Fruit fly (Drosophila melanogaster) whole organism, embryonic: Measurements from ENCODE around the gene Spn38F.

Experiments used
- Bdp1 ChIP-seq: fragments of 200-800 bp; sonication (Bioruptor generic); optimal IDR thresholded peaks from 3 replicates; lab custom pipeline; 2016; ENCODE audit warnings: missing biosample characterization, missing genetic modification characterization
- Blimp-1 ChIP-seq: fragments of 200-800 bp; sonication (Bioruptor generic); optimal IDR thresholded peaks from 3 replicates; lab custom pipeline; 2018; ENCODE audit warnings: missing biosample characterization, missing genetic modification characterization, mild to moderate bottlenecking, moderate library complexity, missing genetic modification reagents
- CG11456 ChIP-seq: fragments of 200-800 bp; sonication (Bioruptor generic); IDR thresholded peaks from 3 replicates; pipeline ENCODE4 v1.3.6; 2022; ENCODE audit warnings: missing biosample characterization, missing genetic modification characterization
- CG11504 ChIP-seq: fragments of 200-800 bp; sonication (Bioruptor generic); optimal IDR thresholded peaks from 3 replicates; lab custom pipeline; 2019; ENCODE audit warnings: missing biosample characterization, mild to moderate bottlenecking, missing genetic modification characterization, moderate library complexity
- CG11695 ChIP-seq: fragments of 200-800 bp; sonication (Bioruptor generic); IDR thresholded peaks from 3 replicates; pipeline ENCODE4 v1.3.6; 2022; ENCODE audit warnings: missing biosample characterization, missing genetic modification characterization
- CG14667 ChIP-seq: fragments of 200-800 bp; sonication (Bioruptor generic); IDR thresholded peaks from 2 replicates; pipeline ENCODE4 v1.3.6; 2022; ENCODE audit warnings: missing biosample characterization, missing genetic modification characterization
- CG15514 ChIP-seq: fragments of 200-800 bp; sonication (Bioruptor generic); optimal IDR thresholded peaks from 3 replicates; lab custom pipeline; 2017; ENCODE audit warnings: missing biosample characterization, missing genetic modification characterization, mild to moderate bottlenecking, moderate library complexity, missing genetic modification reagents
- CG1602 ChIP-seq: fragments of 200-800 bp; sonication (Bioruptor generic); optimal IDR thresholded peaks from 3 replicates; lab custom pipeline; 2016; ENCODE audit warnings: missing biosample characterization, missing genetic modification characterization
- CG17359 ChIP-seq: fragments of 200-800 bp; sonication (Bioruptor generic); optimal IDR thresholded peaks from 3 replicates; lab custom pipeline; 2018; ENCODE audit warnings: missing biosample characterization, mild to moderate bottlenecking, missing genetic modification characterization, moderate library complexity
- CG2116 ChIP-seq: fragments of 200-800 bp; sonication (Bioruptor generic); optimal IDR thresholded peaks from 3 replicates; lab custom pipeline; 2018; ENCODE audit warnings: missing biosample characterization, mild to moderate bottlenecking, missing genetic modification characterization
- CG2712 ChIP-seq: fragments of 200-800 bp; optimal IDR thresholded peaks from 3 replicates; lab custom pipeline; 2019; ENCODE audit warnings: missing biosample characterization, mild to moderate bottlenecking, missing genetic modification characterization, moderate library complexity
- CG31388 ChIP-seq: fragments of 200-800 bp; sonication (Bioruptor generic); optimal IDR thresholded peaks from 2 replicates; lab custom pipeline; 2016; ENCODE audit warnings: missing biosample characterization, missing genetic modification characterization
- CG34376 ChIP-seq: fragments of 200-800 bp; sonication (Bioruptor generic); optimal IDR thresholded peaks from 2 replicates; lab custom pipeline; 2018; ENCODE audit warnings: missing biosample characterization, mild to moderate bottlenecking, missing genetic modification characterization
- CG4404 ChIP-seq: fragments of 200-800 bp; sonication (Bioruptor generic); IDR thresholded peaks from 2 replicates; pipeline ENCODE4 v1.3.6; 2022; ENCODE audit warnings: missing biosample characterization, missing genetic modification characterization
- CG6272 ChIP-seq: fragments of 200-800 bp; sonication (Bioruptor generic); IDR thresholded peaks from 2 replicates; pipeline ENCODE4 v1.3.6; 2022; ENCODE audit warnings: missing biosample characterization, missing genetic modification characterization
- CG6854 ChIP-seq: fragments of 200-800 bp; sonication (Bioruptor generic); optimal IDR thresholded peaks from 3 replicates; lab custom pipeline; 2017; ENCODE audit warnings: missing biosample characterization, mild to moderate bottlenecking, missing genetic modification characterization
- CG7928 ChIP-seq: fragments of 200-800 bp; sonication (Bioruptor generic); optimal IDR thresholded peaks from 2 replicates; lab custom pipeline; 2017; ENCODE audit warnings: missing biosample characterization, mild to moderate bottlenecking, missing genetic modification characterization
- CG7963 ChIP-seq: fragments of 200-800 bp; sonication (Bioruptor generic); IDR thresholded peaks from 3 replicates; pipeline ENCODE4 v1.3.6; 2022; ENCODE audit warnings: missing biosample characterization, missing genetic modification characterization; ENCODE audit not compliant: partially characterized antibody
- CG7987 ChIP-seq: fragments of 200-800 bp; sonication (Bioruptor generic); optimal IDR thresholded peaks from 2 replicates; lab custom pipeline; 2018; ENCODE audit warnings: missing biosample characterization, mild to moderate bottlenecking, missing genetic modification characterization, moderate library complexity
- CG8359 ChIP-seq: fragments of 200-800 bp; sonication (Bioruptor generic); optimal IDR thresholded peaks from 2 replicates; lab custom pipeline; 2017; ENCODE audit warnings: missing biosample characterization, mild to moderate bottlenecking, missing genetic modification characterization, borderline replicate concordance
- CTCF ChIP-seq: fragments of 200-800 bp; sonication (Bioruptor generic); optimal IDR thresholded peaks from 2 replicates; lab custom pipeline; 2017; ENCODE audit warnings: missing biosample characterization, mild to moderate bottlenecking, missing genetic modification characterization, moderate library complexity
- E2f2 ChIP-seq: fragments of 200-800 bp; sonication (Bioruptor generic); IDR thresholded peaks from 2 replicates; pipeline ENCODE4 v1.3.6; 2022; ENCODE audit warnings: missing biosample characterization, missing genetic modification characterization
- Fer1 ChIP-seq: fragments of 200-800 bp; sonication (Bioruptor generic); optimal IDR thresholded peaks from 2 replicates; lab custom pipeline; 2017; ENCODE audit warnings: missing biosample characterization, mild to moderate bottlenecking, missing genetic modification characterization
- Gsc ChIP-seq: fragments of 200-800 bp; sonication (Bioruptor generic); IDR thresholded peaks from 2 replicates; pipeline ENCODE4 v1.3.6; 2022; ENCODE audit warnings: missing biosample characterization, missing genetic modification characterization
- HLH3B ChIP-seq: fragments of 200-800 bp; sonication (Bioruptor generic); IDR thresholded peaks from 2 replicates; pipeline ENCODE4 v1.3.6; 2022; ENCODE audit warnings: missing biosample characterization, missing genetic modification characterization
- Hand ChIP-seq: fragments of 200-800 bp; sonication (Bioruptor generic); optimal IDR thresholded peaks from 2 replicates; lab custom pipeline; 2017; ENCODE audit warnings: mild to moderate bottlenecking, missing biosample characterization, missing genetic modification reagents, missing genetic modification characterization
- Hsf ChIP-seq: fragments of 200-800 bp; sonication (Bioruptor generic); optimal IDR thresholded peaks from 3 replicates; lab custom pipeline; 2016; ENCODE audit warnings: missing biosample characterization, missing genetic modification characterization
- Lpt ChIP-seq: fragments of >200 bp; optimal IDR thresholded peaks from 2 replicates; lab custom pipeline; 2018; ENCODE audit warnings: missing biosample characterization, missing genetic modification characterization
- NC2β ChIP-seq: fragments of 200-800 bp; sonication (Bioruptor generic); optimal IDR thresholded peaks from 2 replicates; lab custom pipeline; 2016; ENCODE audit warnings: missing biosample characterization, missing genetic modification characterization
- NfI ChIP-seq: fragments of 200-800 bp; sonication (Bioruptor generic); optimal IDR thresholded peaks from 3 replicates; lab custom pipeline; 2018; ENCODE audit warnings: missing biosample characterization, mild to moderate bottlenecking, missing genetic modification characterization, moderate library complexity
- Xrp1 ChIP-seq: fragments of 200-800 bp; sonication (Bioruptor generic); IDR thresholded peaks from 2 replicates; pipeline ENCODE4 v1.3.6; 2022; ENCODE audit warnings: missing biosample characterization, missing genetic modification characterization
- YL-1 ChIP-seq: fragments of 200-800 bp; sonication (Bioruptor generic); optimal IDR thresholded peaks from 3 replicates; lab custom pipeline; 2017; ENCODE audit warnings: missing biosample characterization, mild to moderate bottlenecking, missing genetic modification characterization
- ase ChIP-seq: fragments of 200-800 bp; sonication (Bioruptor generic); IDR thresholded peaks from 3 replicates; pipeline ENCODE4 v1.3.6; 2022; ENCODE audit warnings: missing biosample characterization, missing genetic modification characterization
- cad ChIP-seq: fragments of >200 bp; optimal IDR thresholded peaks from 2 replicates; lab custom pipeline; 2017; ENCODE audit warnings: missing biosample characterization, missing genetic modification characterization
- chif ChIP-seq, 2 experiments: fragments of 200-800 bp; sonication (Bioruptor generic); optimal IDR thresholded peaks; 3 replicates each; lab custom pipeline; 2016; ENCODE audit warnings: missing biosample characterization in 2 of 2, missing genetic modification characterization in 2 of 2
- crc ChIP-seq: fragments of 200-800 bp; sonication (Bioruptor generic); optimal IDR thresholded peaks from 2 replicates; lab custom pipeline; 2016; ENCODE audit warnings: missing biosample characterization, missing genetic modification characterization
- cwo ChIP-seq: fragments of 200-800 bp; sonication (Bioruptor generic); optimal IDR thresholded peaks from 3 replicates; lab custom pipeline; 2017; ENCODE audit warnings: missing biosample characterization, missing genetic modification characterization, mild to moderate bottlenecking, moderate library complexity, missing genetic modification reagents
- eyg ChIP-seq: fragments of 200-800 bp; sonication (Bioruptor generic); optimal IDR thresholded peaks from 3 replicates; lab custom pipeline; 2016; ENCODE audit warnings: missing biosample characterization, missing genetic modification characterization
- fd102C ChIP-seq: fragments of 200-800 bp; sonication (Bioruptor generic); optimal IDR thresholded peaks from 2 replicates; lab custom pipeline; 2018; ENCODE audit warnings: missing biosample characterization, mild to moderate bottlenecking, missing genetic modification characterization, moderate library complexity
- ken ChIP-seq: fragments of 200-800 bp; sonication (Bioruptor generic); IDR thresholded peaks from 3 replicates; pipeline ENCODE4 v1.3.6; 2022; ENCODE audit warnings: missing biosample characterization, missing genetic modification characterization
- lmd ChIP-seq: fragments of 200-800 bp; sonication (Bioruptor generic); IDR thresholded peaks from 2 replicates; pipeline ENCODE4 v1.3.6; 2022; ENCODE audit warnings: missing biosample characterization, missing genetic modification characterization
- nerfin-2 ChIP-seq: fragments of 200-800 bp; sonication (Bioruptor generic); IDR thresholded peaks from 2 replicates; pipeline ENCODE4 v1.3.6; 2022; ENCODE audit warnings: missing biosample characterization, missing genetic modification characterization; ENCODE audit not compliant: partially characterized antibody
- nmo ChIP-seq: fragments of 200-800 bp; sonication (Bioruptor generic); optimal IDR thresholded peaks from 2 replicates; lab custom pipeline; 2018; ENCODE audit warnings: missing biosample characterization, mild to moderate bottlenecking, missing genetic modification characterization, moderate library complexity
- pzg ChIP-seq: fragments of 200-800 bp; sonication (Bioruptor generic); optimal IDR thresholded peaks from 3 replicates; lab custom pipeline; 2018; ENCODE audit warnings: missing biosample characterization, mild to moderate bottlenecking, missing genetic modification characterization, moderate library complexity
- row ChIP-seq: fragments of 200-800 bp; sonication (Bioruptor generic); IDR thresholded peaks from 3 replicates; pipeline ENCODE4 v1.3.6; 2022; ENCODE audit warnings: missing biosample characterization, missing genetic modification characterization
- so ChIP-seq: fragments of 200-800 bp; sonication (Bioruptor generic); IDR thresholded peaks from 3 replicates; pipeline ENCODE4 v1.3.6; 2022; ENCODE audit warnings: missing biosample characterization, missing genetic modification characterization
- sob ChIP-seq: fragments of 200-800 bp; sonication (Bioruptor generic); IDR thresholded peaks from 2 replicates; pipeline ENCODE4 v1.3.6; 2022; ENCODE audit warnings: missing biosample characterization, missing genetic modification characterization
- sr ChIP-seq: fragments of 200-800 bp; sonication (Bioruptor generic); IDR thresholded peaks from 3 replicates; pipeline ENCODE4 v1.3.6; 2022; ENCODE audit warnings: missing biosample characterization, missing genetic modification characterization
- twi ChIP-seq: fragments of 200-800 bp; optimal IDR thresholded peaks from 2 replicates; lab custom pipeline; 2019; ENCODE audit warnings: missing biosample characterization, mild to moderate bottlenecking, missing genetic modification characterization, moderate library complexity

The Spn38F gene

dm6 chr2L:20799991-20800897 lies 37.5 kb downstream of the Spn38F start (continued):
- TF ChIP-seq eyg (GFP tag; lab: Kevin White, UChicago) (peak; percentile 75), lmd (GFP tag; lab: Robert Waterston, UW) (peak; percentile 79), E2f2 (peak; percentile 45), Gsc (GFP tag; lab: Robert Waterston, UW) (no peak), Blimp-1 (GFP tag; lab: Kevin White, UChicago) (peak; percentile 45), CG11456 (GFP tag; lab: Robert Waterston, UW) (peak; percentile 78), chif (GFP tag; optimal IDR thresholded peaks at IDR 0.05; lab: Kevin White, UChicago) (peak; percentile 65 to 77), Hsf (GFP tag; lab: Kevin White, UChicago) (peak; percentile 82), NC2β (GFP tag; lab: Kevin White, UChicago) (peak; percentile 63), Lpt (GFP tag; lab: Kevin White, UChicago) (no peak), CG1602 (peak; percentile 61), CG15514 (peak; percentile 77), HLH3B (GFP tag; lab: Robert Waterston, UW) (peak; percentile 68), CG7963 (GFP tag; lab: Robert Waterston, UW) (no peak), CG11504 (tag; lab: Kevin White, UChicago) (peak; percentile 73), CG11695 (GFP tag; lab: Robert Waterston, UW) (peak; percentile 71; the same call in 1 of the 3 replicates), CG31388 (no peak), pzg (GFP tag; lab: Kevin White, UChicago) (peak; percentile 19), nerfin-2 (no peak), so (GFP tag; lab: Robert Waterston, UW) (0 out of 3 replicates have a peak, but pooled peaks have one; percentile 70), CG17359 (tag; lab: Kevin White, UChicago) (peak; percentile 77), fd102C (GFP tag; lab: Kevin White, UChicago) (peak; percentile 45), CTCF (GFP tag; lab: Kevin White, UChicago) (no peak), sr (GFP tag; lab: Robert Waterston, UW) (no peak), CG8359 (GFP tag; lab: Kevin White, UChicago) (no peak), CG6272 (GFP tag; lab: Robert Waterston, UW) (peak; percentile 48; the same call in 1 of the 2 replicates), CG2116 (GFP tag; lab: Kevin White, UChicago) (peak; percentile 26), cwo (GFP tag; lab: Kevin White, UChicago) (peak; percentile 83), CG14667 (GFP tag; lab: Robert Waterston, UW) (peak; percentile 71), cad (GFP tag; lab: Kevin White, UChicago) (peak; percentile 43), CG7928 (GFP tag; lab: Kevin White, UChicago) (peak; percentile 47), YL-1 (no peak), CG2712 (tag; lab: Kevin White, UChicago) (peak; percentile 77), ase (GFP tag; lab: Robert Waterston, UW) (peak; percentile 47; the same call in 1 of the 3 replicates), CG6854 (GFP tag; lab: Kevin White, UChicago) (peak; percentile 73), Bdp1 (GFP tag; lab: Kevin White, UChicago) (peak; percentile 66), nmo (GFP tag; lab: Kevin White, UChicago) (peak; percentile 67), CG4404 (GFP tag; lab: Robert Waterston, UW) (peak; percentile 72), Fer1 (GFP tag; lab: Kevin White, UChicago) (peak; percentile 88), crc (GFP tag; lab: Kevin White, UChicago) (peak; percentile 72), sob (GFP tag; lab: Robert Waterston, UW) (peak; percentile 76), NfI (peak; percentile 78), Hand (peak; percentile 93), ken (peak; percentile 35; the same call in 1 of the 3 replicates), row (GFP tag; lab: Robert Waterston, UW) (peak; percentile 84), CG34376 (GFP tag; lab: Kevin White, UChicago) (peak; percentile 63), Xrp1 (peak; percentile 82), twi (tag; lab: Kevin White, UChicago) (no peak), CG7987 (GFP tag; lab: Kevin White, UChicago) (peak; percentile 53)
